Worm (Caenorhabditis elegans): ENCODE data around the gene odr-1.

- TF ChIP-seq pha-4 (tag; optimal IDR thresholded peaks at IDR 0.05) = no peak
- no peak for TF ChIP-seq nhr-76 (tag; optimal IDR thresholded peaks at IDR 0.05)
- TF ChIP-seq lin-13 (tag; optimal IDR thresholded peaks at IDR 0.05) = no peak
- no peak for TF ChIP-seq snpc-4 (tag; optimal IDR thresholded peaks at IDR 0.05)
Measured at ce11 chrX:13592367-13592766, 41.6 kb upstream of the odr-1 start, which contains the start of gene F54B11.4.

Data from whole organism, mixed stage, embryonic.